Worm (Caenorhabditis elegans) whole organism, early embryonic: ENCODE measurements around the gene Y58A7A.5.

Experiments used
- B0310.2 ChIP-seq: sonication (generic microtip); optimal IDR thresholded peaks from 2 replicates; lab custom pipeline; 2016; ENCODE audit warnings: mild to moderate bottlenecking, missing genetic modification characterization, missing compliant biosample characterization
- F13C5.2 ChIP-seq: sonication (generic microtip); optimal IDR thresholded peaks from 2 replicates; lab custom pipeline; 2017; ENCODE audit warnings: mild to moderate bottlenecking, missing genetic modification characterization, inconsistent platforms, missing compliant biosample characterization
- aly-1 ChIP-seq: sonication (generic microtip); optimal IDR thresholded peaks from 2 replicates; lab custom pipeline; 2016; ENCODE audit warnings: missing genetic modification characterization, missing compliant biosample characterization
- ama-1 ChIP-seq: fragments of 150-350 bp; optimal IDR thresholded peaks from 2 replicates; lab custom pipeline; 2014
- ceh-13 ChIP-seq: fragments of 200-800 bp; sonication (Bioruptor generic); optimal IDR thresholded peaks from 2 replicates; lab custom pipeline; 2018; ENCODE audit warnings: mild to moderate bottlenecking, missing genetic modification characterization, missing compliant biosample characterization
- ceh-36 ChIP-seq: sonication (generic microtip); optimal IDR thresholded peaks from 2 replicates; lab custom pipeline; 2016; ENCODE audit warnings: missing genetic modification characterization, inconsistent platforms, missing compliant biosample characterization
- ets-7 ChIP-seq: sonication (generic microtip); optimal IDR thresholded peaks from 2 replicates; lab custom pipeline; 2016; ENCODE audit warnings: missing genotype, missing genetic modification characterization, missing compliant biosample characterization
- flt-1 ChIP-seq: fragments of 200-800 bp; sonication (Bioruptor generic); IDR thresholded peaks from 2 replicates; pipeline ENCODE4 v1.3.6; 2022; ENCODE audit warnings: missing genetic modification characterization, missing compliant biosample characterization
- hmbx-1 ChIP-seq: sonication (generic microtip); optimal IDR thresholded peaks from 2 replicates; lab custom pipeline; 2016; ENCODE audit warnings: mild to moderate bottlenecking, missing genetic modification characterization, missing compliant biosample characterization
- hmg-4 ChIP-seq: fragments of 200-800 bp; sonication (Bioruptor generic); optimal IDR thresholded peaks from 2 replicates; lab custom pipeline; 2018; ENCODE audit warnings: mild to moderate bottlenecking, missing genetic modification characterization, missing compliant biosample characterization
- hnd-1 ChIP-seq: sonication (generic microtip); optimal IDR thresholded peaks from 2 replicates; lab custom pipeline; 2016; ENCODE audit warnings: missing genetic modification characterization, missing compliant biosample characterization
- pes-1 ChIP-seq: fragments of 200-800 bp; sonication (Bioruptor generic); IDR thresholded peaks from 2 replicates; pipeline ENCODE4 v1.3.6; 2022; ENCODE audit warnings: missing genetic modification reagents, missing genetic modification characterization, missing compliant biosample characterization
- scrt-1 ChIP-seq: fragments of 200-800 bp; sonication (Bioruptor generic); IDR thresholded peaks from 2 replicates; pipeline ENCODE4 v1.3.6; 2022; ENCODE audit warnings: missing genetic modification characterization, missing compliant biosample characterization
- sea-1 ChIP-seq: fragments of 200-800 bp; sonication (Bioruptor generic); conservative IDR thresholded peaks from 2 replicates; pipeline ENCODE4 v1.3.6; 2022; ENCODE audit warnings: missing genetic modification characterization, missing compliant biosample characterization
- tbx-11 ChIP-seq: fragments of 200-800 bp; sonication (Bioruptor generic); IDR thresholded peaks from 2 replicates; pipeline ENCODE4 v1.3.6; 2022; ENCODE audit warnings: missing genetic modification characterization, missing compliant biosample characterization
- tbx-37 ChIP-seq: fragments of 200-800 bp; sonication (Bioruptor generic); conservative IDR thresholded peaks from 2 replicates; pipeline ENCODE4 v1.3.6; 2022; ENCODE audit warnings: missing genetic modification reagents, missing genetic modification characterization, missing compliant biosample characterization
- tra-4 ChIP-seq: sonication (generic microtip); optimal IDR thresholded peaks from 2 replicates; lab custom pipeline; 2017; ENCODE audit warnings: missing genetic modification characterization, missing compliant biosample characterization

Y58A7A.5 gene

DNA sequence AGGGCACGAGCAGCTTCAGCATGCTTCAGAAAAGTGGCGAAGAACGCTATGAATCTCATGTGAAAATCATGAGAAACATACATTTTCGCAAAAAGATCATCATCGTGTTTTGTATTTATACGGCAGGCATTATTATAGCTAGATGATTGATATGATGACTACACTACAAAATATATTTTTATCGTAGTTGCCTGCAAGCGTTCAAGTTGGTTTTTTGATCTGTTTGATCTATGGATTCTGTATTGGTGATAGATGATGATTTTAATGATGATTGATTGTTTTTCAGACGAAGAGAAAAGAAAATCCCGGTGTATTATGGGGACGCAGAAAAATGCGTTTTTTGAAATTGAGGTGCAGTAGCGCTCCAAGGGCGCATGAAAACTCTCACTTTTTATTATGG, 23.9 kb upstream of the Y58A7A.5 start, which contains the start of gene ugt-63:
Gene ugt-63, minus strand, starts transcription at position 89 of the 400 bp plus-strand sequence.
- TF ChIP-seq F13C5.2 (tag; lab: Kevin White, UChicago) (no peak), hnd-1 (no peak), ama-1 (lab: Kevin White, UChicago) (no peak), tra-4 (no peak), sea-1 (GFP tag; lab: Robert Waterston, UW) (no peak), B0310.2 (tag; lab: Kevin White, UChicago) (no peak)

DNA sequence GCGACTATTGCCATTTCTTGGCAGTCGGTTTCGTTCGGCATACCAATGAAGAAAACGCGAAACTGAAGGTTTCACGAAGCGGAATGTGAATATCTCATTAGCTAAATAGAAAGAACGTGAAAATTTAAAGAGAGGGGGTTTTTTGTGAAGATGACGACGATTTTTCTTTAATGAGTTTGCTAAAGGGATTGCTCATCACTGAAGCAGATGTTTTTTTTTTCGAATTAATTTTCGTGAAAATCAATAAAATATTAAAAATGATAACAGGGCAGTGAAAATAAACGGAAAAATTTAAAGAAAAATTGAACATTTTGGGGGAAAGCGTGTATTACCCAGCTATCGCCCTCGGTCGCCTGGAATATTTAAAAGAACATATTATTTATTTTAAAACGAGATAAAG, 21.0 kb upstream of the Y58A7A.5 start, which contains the start of gene srab-3:
Gene srab-3, minus strand, starts transcription at position 101 of the 400 bp plus-strand sequence.
- TF ChIP-seq hmbx-1 (tag; lab: Kevin White, UChicago) (no peak), pes-1 (GFP tag; lab: Robert Waterston, UW) (no peak), B0310.2 (tag; lab: Kevin White, UChicago) (no peak), ceh-13 (GFP tag; lab: Kevin White, UChicago) (no peak), hnd-1 (no peak), tbx-37 (GFP tag; lab: Robert Waterston, UW) (no peak), tra-4 (no peak), aly-1 (tag; lab: Kevin White, UChicago) (no peak), F13C5.2 (tag; lab: Kevin White, UChicago) (no peak), ama-1 (lab: Kevin White, UChicago) (no peak), flt-1 (GFP tag; lab: Robert Waterston, UW) (no peak), scrt-1 (GFP tag; lab: Robert Waterston, UW) (no peak), ceh-36 (tag; lab: Kevin White, UChicago) (no peak), tbx-11 (GFP tag; lab: Robert Waterston, UW) (no peak), sea-1 (GFP tag; lab: Robert Waterston, UW) (no peak)

DNA sequence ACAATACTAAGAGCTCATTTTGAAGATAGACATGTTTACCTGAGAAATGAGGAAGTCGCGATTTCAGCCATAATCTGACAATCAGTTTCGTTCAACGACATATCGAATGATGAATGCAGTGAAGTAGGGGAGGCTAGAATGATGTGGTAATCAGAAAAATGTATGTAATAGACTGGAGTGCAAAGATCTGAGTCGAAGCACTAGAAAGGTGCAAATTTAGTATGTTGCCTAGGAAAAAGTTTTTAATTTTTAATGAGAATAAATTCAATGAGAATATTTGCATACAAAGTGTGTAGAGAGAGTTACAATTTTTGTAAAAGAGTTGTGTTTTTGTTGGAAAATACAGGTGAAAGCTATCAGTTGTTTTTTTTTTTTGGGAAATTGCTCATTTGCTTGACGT, 18.2 kb upstream of the Y58A7A.5 start, which contains the start of gene srab-2:
Gene srab-2, minus strand, starts transcription at position 101 of the 400 bp plus-strand sequence.
- TF ChIP-seq B0310.2 (tag; lab: Kevin White, UChicago) (no peak), aly-1 (tag; lab: Kevin White, UChicago) (no peak), tra-4 (no peak), flt-1 (GFP tag; lab: Robert Waterston, UW) (no peak), tbx-11 (GFP tag; lab: Robert Waterston, UW) (no peak), scrt-1 (GFP tag; lab: Robert Waterston, UW) (no peak), hmbx-1 (tag; lab: Kevin White, UChicago) (no peak), ets-7 (tag; lab: Kevin White, UChicago) (no peak)

DNA sequence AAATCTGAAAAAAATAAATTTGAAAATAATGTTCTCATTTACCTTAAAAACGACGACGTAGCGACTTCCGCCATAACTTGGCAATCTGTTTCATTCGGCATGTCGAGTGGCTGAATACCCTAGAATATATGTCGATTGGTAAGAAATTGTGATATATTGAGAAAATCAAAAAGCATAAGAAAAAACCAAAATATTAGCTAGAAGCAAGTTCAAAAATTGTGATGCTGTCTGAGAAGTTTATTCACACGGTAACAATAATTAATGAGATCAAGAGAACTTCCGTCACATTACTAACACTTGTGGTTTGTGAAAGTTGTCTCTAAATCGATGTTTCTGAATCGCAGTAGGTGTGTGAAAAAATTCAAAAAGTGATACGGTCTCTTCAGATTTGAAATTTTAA, 15.2 kb upstream of the Y58A7A.5 start, which contains the start of gene srab-1:
Gene srab-1, minus strand, starts transcription at position 101 of the 400 bp plus-strand sequence.
- TF ChIP-seq sea-1 (GFP tag; lab: Robert Waterston, UW) (no peak), ama-1 (lab: Kevin White, UChicago) (no peak), pes-1 (GFP tag; lab: Robert Waterston, UW) (no peak), hmg-4 (GFP tag; lab: Kevin White, UChicago) (no peak), ets-7 (tag; lab: Kevin White, UChicago) (no peak), F13C5.2 (tag; lab: Kevin White, UChicago) (no peak), ceh-13 (GFP tag; lab: Kevin White, UChicago) (no peak), ceh-36 (tag; lab: Kevin White, UChicago) (no peak), aly-1 (tag; lab: Kevin White, UChicago) (no peak), tra-4 (no peak), tbx-11 (GFP tag; lab: Robert Waterston, UW) (no peak), scrt-1 (GFP tag; lab: Robert Waterston, UW) (no peak), hmbx-1 (tag; lab: Kevin White, UChicago) (no peak), hnd-1 (no peak), flt-1 (GFP tag; lab: Robert Waterston, UW) (no peak), tbx-37 (GFP tag; lab: Robert Waterston, UW) (no peak), B0310.2 (tag; lab: Kevin White, UChicago) (no peak)

DNA sequence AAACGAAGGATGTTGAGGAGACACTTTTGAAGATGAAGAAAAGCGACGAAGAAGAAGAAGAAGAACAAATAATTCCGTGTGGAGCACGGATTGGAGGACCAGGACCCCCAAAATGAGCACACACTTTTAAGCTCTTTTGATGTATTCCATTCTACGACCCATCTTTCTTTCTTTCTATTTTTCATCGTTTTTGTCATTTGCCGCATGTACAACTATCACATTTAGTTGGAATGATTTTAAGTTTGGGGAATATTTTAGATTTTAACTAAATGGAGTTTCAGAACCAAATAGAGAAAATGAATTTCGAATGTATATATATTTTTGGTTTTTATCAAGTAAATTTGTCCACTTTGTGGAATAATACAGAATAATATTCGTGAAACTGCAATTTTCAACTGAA, 12.2 kb upstream of the Y58A7A.5 start, which contains the start of gene unc-46:
Gene unc-46, minus strand, starts transcription at position 101 of the 400 bp plus-strand sequence.
- TF ChIP-seq ceh-13 (GFP tag; lab: Kevin White, UChicago) (no peak), aly-1 (tag; lab: Kevin White, UChicago) (no peak), tbx-37 (GFP tag; lab: Robert Waterston, UW) (no peak), flt-1 (GFP tag; lab: Robert Waterston, UW) (no peak), pes-1 (GFP tag; lab: Robert Waterston, UW) (no peak), F13C5.2 (tag; lab: Kevin White, UChicago) (no peak), hnd-1 (no peak), hmg-4 (GFP tag; lab: Kevin White, UChicago) (no peak), ceh-36 (tag; lab: Kevin White, UChicago) (no peak), ama-1 (lab: Kevin White, UChicago) (no peak)

DNA sequence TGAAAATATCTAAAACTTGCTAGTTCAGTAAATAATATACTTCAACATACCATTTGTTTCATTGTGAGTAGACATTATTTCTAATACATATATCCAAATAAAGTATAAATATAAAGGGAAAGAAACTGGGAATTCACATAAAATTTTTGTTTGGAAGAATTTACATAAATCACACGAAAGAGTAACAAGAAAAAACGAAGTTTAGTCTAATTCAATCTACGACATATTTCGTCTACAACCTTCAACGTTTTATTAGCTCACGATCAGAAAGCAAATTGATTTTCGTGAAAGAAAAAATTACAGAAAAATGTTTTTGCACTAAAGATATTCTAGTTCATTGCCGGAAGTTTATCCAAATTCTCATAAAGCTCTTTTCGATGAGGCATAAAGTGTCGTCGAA, 10.3 kb upstream of the Y58A7A.5 start, which contains the start of gene C04F5.2:
Gene C04F5.2, minus strand, starts transcription at position 101 of the 400 bp plus-strand sequence.
- TF ChIP-seq tbx-37 (GFP tag; lab: Robert Waterston, UW) (no peak), ceh-13 (GFP tag; lab: Kevin White, UChicago) (no peak), hnd-1 (no peak), flt-1 (GFP tag; lab: Robert Waterston, UW) (no peak), sea-1 (GFP tag; lab: Robert Waterston, UW) (no peak), ets-7 (tag; lab: Kevin White, UChicago) (no peak), scrt-1 (GFP tag; lab: Robert Waterston, UW) (no peak), ama-1 (lab: Kevin White, UChicago) (no peak), hmg-4 (GFP tag; lab: Kevin White, UChicago) (no peak), hmbx-1 (tag; lab: Kevin White, UChicago) (no peak), tbx-11 (GFP tag; lab: Robert Waterston, UW) (no peak), ceh-36 (tag; lab: Kevin White, UChicago) (no peak), pes-1 (GFP tag; lab: Robert Waterston, UW) (no peak), F13C5.2 (tag; lab: Kevin White, UChicago) (no peak), aly-1 (tag; lab: Kevin White, UChicago) (no peak), B0310.2 (tag; lab: Kevin White, UChicago) (no peak), tra-4 (no peak)
